Fruit fly (Drosophila melanogaster) whole organism, embryonic: ENCODE measurements around the gene CG9926.

Experiments used
- ATbp ChIP-seq: fragments of 200-800 bp; sonication (Bioruptor generic); optimal IDR thresholded peaks from 2 replicates; lab custom pipeline; 2017; ENCODE audit warnings: missing biosample characterization, mild to moderate bottlenecking, missing genetic modification characterization, missing genetic modification reagents
- Blimp-1 ChIP-seq: fragments of 200-800 bp; sonication (Bioruptor generic); optimal IDR thresholded peaks from 3 replicates; lab custom pipeline; 2018; ENCODE audit warnings: missing biosample characterization, missing genetic modification characterization, mild to moderate bottlenecking, moderate library complexity, missing genetic modification reagents
- CG10565 ChIP-seq: fragments of 200-800 bp; sonication (Bioruptor generic); optimal IDR thresholded peaks from 3 replicates; lab custom pipeline; 2016; ENCODE audit warnings: missing biosample characterization, mild to moderate bottlenecking, missing genetic modification characterization
- CG12942 ChIP-seq: fragments of 200-800 bp; sonication (Bioruptor generic); optimal IDR thresholded peaks from 3 replicates; lab custom pipeline; 2016; ENCODE audit warnings: missing biosample characterization, missing genetic modification characterization
- CG14710 ChIP-seq: fragments of 200-800 bp; sonication (Bioruptor generic); optimal IDR thresholded peaks from 3 replicates; lab custom pipeline; 2019; ENCODE audit warnings: missing biosample characterization, mild to moderate bottlenecking, missing genetic modification characterization, moderate library complexity
- CG2129 ChIP-seq: fragments of 200-800 bp; sonication (Bioruptor generic); IDR thresholded peaks from 2 replicates; pipeline ENCODE4 v1.3.6; 2022; ENCODE audit warnings: missing biosample characterization, missing genetic modification characterization; ENCODE audit not compliant: partially characterized antibody
- CG2712 ChIP-seq: fragments of 200-800 bp; optimal IDR thresholded peaks from 3 replicates; lab custom pipeline; 2019; ENCODE audit warnings: missing biosample characterization, mild to moderate bottlenecking, missing genetic modification characterization, moderate library complexity
- CG30431 ChIP-seq: fragments of 200-800 bp; sonication (Bioruptor generic); optimal IDR thresholded peaks from 2 replicates; lab custom pipeline; 2017; ENCODE audit warnings: missing biosample characterization, missing genetic modification characterization
- CG32532 ChIP-seq: fragments of 200-800 bp; sonication (Bioruptor generic); IDR thresholded peaks from 2 replicates; pipeline ENCODE4 v1.3.6; 2022; ENCODE audit warnings: missing biosample characterization, missing genetic modification characterization
- CG4404 ChIP-seq: fragments of 200-800 bp; sonication (Bioruptor generic); IDR thresholded peaks from 2 replicates; pipeline ENCODE4 v1.3.6; 2022; ENCODE audit warnings: missing biosample characterization, missing genetic modification characterization
- CG4424 ChIP-seq: fragments of 200-800 bp; sonication (Bioruptor generic); optimal IDR thresholded peaks from 3 replicates; lab custom pipeline; 2016; ENCODE audit warnings: missing biosample characterization, missing genetic modification characterization
- CG4730 ChIP-seq: fragments of 200-800 bp; sonication (Bioruptor generic); IDR thresholded peaks from 2 replicates; pipeline ENCODE4 v1.3.6; 2022; ENCODE audit warnings: missing biosample characterization, missing genetic modification characterization
- CG4854 ChIP-seq: fragments of 200-800 bp; sonication (Bioruptor generic); optimal IDR thresholded peaks from 2 replicates; lab custom pipeline; 2016; ENCODE audit warnings: missing biosample characterization, missing genetic modification characterization, inconsistent platforms
- CG7372 ChIP-seq: fragments of 200-800 bp; sonication (Bioruptor generic); IDR thresholded peaks from 2 replicates; pipeline ENCODE4 v1.3.6; 2022; ENCODE audit warnings: missing biosample characterization, missing genetic modification characterization
- CG8281 ChIP-seq: fragments of 200-800 bp; sonication (Bioruptor generic); optimal IDR thresholded peaks from 2 replicates; lab custom pipeline; 2018; ENCODE audit warnings: missing biosample characterization, mild to moderate bottlenecking, missing genetic modification characterization, moderate library complexity
- CG8359 ChIP-seq: fragments of 200-800 bp; sonication (Bioruptor generic); optimal IDR thresholded peaks from 2 replicates; lab custom pipeline; 2017; ENCODE audit warnings: missing biosample characterization, mild to moderate bottlenecking, missing genetic modification characterization, borderline replicate concordance
- CHES-1-like ChIP-seq: fragments of 200-800 bp; sonication (Bioruptor generic); optimal IDR thresholded peaks from 2 replicates; lab custom pipeline; 2016; ENCODE audit warnings: missing biosample characterization, missing genetic modification characterization
- Dip2 ChIP-seq: fragments of 200-800 bp; sonication (Bioruptor generic); IDR thresholded peaks from 2 replicates; pipeline ENCODE4 v1.3.6; 2022; ENCODE audit warnings: missing biosample characterization, missing genetic modification characterization
- Eip74EF ChIP-seq, 2 experiments: fragments of 200-800 bp in 1 of 2; fragments of >200 bp in 1 of 2; sonication (Bioruptor generic) in 1 of 2; optimal IDR thresholded peaks; 2 replicates each; lab custom pipeline; 2017 to 2019; ENCODE audit warnings: missing biosample characterization in 2 of 2, missing genetic modification characterization in 2 of 2, mild to moderate bottlenecking in 1 of 2, moderate library complexity in 1 of 2
- GATAe ChIP-seq: fragments of 200-800 bp; sonication (Bioruptor generic); conservative IDR thresholded peaks from 2 replicates; pipeline ENCODE4 v1.3.6; 2022; ENCODE audit warnings: missing biosample characterization, missing genetic modification characterization
- H2.0 ChIP-seq: fragments of 200-800 bp; sonication (Bioruptor generic); IDR thresholded peaks from 2 replicates; pipeline ENCODE4 v1.3.6; 2022; ENCODE audit warnings: missing biosample characterization, missing genetic modification characterization
- Hey ChIP-seq: fragments of 200-800 bp; sonication (Bioruptor generic); optimal IDR thresholded peaks from 3 replicates; lab custom pipeline; 2018; ENCODE audit warnings: missing biosample characterization, mild to moderate bottlenecking, missing genetic modification characterization
- NC2α ChIP-seq: fragments of 200-800 bp; sonication (Bioruptor generic); optimal IDR thresholded peaks from 2 replicates; lab custom pipeline; 2016; ENCODE audit warnings: missing biosample characterization, missing genetic modification characterization
- Ravus ChIP-seq: fragments of 200-800 bp; sonication (Bioruptor generic); IDR thresholded peaks from 2 replicates; pipeline ENCODE4 v1.3.6; 2022; ENCODE audit warnings: missing biosample characterization, missing genetic modification characterization
- Sox100B ChIP-seq: fragments of 200-800 bp; sonication (Bioruptor generic); optimal IDR thresholded peaks from 3 replicates; lab custom pipeline; 2018; ENCODE audit warnings: missing biosample characterization, mild to moderate bottlenecking, missing genetic modification characterization
- Sry-β ChIP-seq: fragments of 200-800 bp; sonication (Bioruptor generic); optimal IDR thresholded peaks from 2 replicates; lab custom pipeline; 2018; ENCODE audit warnings: missing biosample characterization, mild to moderate bottlenecking, missing genetic modification characterization, moderate library complexity
- Taf1 ChIP-seq: fragments of 200-800 bp; sonication (Bioruptor generic); IDR thresholded peaks from 2 replicates; pipeline ENCODE4 v1.3.6; 2022; ENCODE audit warnings: missing biosample characterization, missing genetic modification characterization
- ab ChIP-seq: fragments of 200-800 bp; sonication (Bioruptor generic); optimal IDR thresholded peaks from 2 replicates; lab custom pipeline; 2016; ENCODE audit warnings: missing biosample characterization, missing genetic modification characterization
- az2 ChIP-seq: fragments of 200-800 bp; sonication (Bioruptor generic); optimal IDR thresholded peaks from 3 replicates; lab custom pipeline; 2016; ENCODE audit warnings: missing biosample characterization, missing genetic modification characterization
- bcd ChIP-seq: fragments of 200-800 bp; sonication (Bioruptor generic); optimal IDR thresholded peaks from 2 replicates; lab custom pipeline; 2017; ENCODE audit warnings: missing biosample characterization, mild to moderate bottlenecking, missing genetic modification characterization
- bsh ChIP-seq, 2 experiments: fragments of 200-800 bp; sonication (Bioruptor generic); optimal IDR thresholded peaks; 2 replicates each; lab custom pipeline; 2017 to 2018; ENCODE audit warnings: mild to moderate bottlenecking in 2 of 2, missing biosample characterization in 2 of 2, missing genetic modification characterization in 2 of 2, moderate library complexity in 1 of 2
- cg ChIP-seq: fragments of 200-800 bp; sonication (Bioruptor generic); optimal IDR thresholded peaks from 3 replicates; lab custom pipeline; 2019; ENCODE audit warnings: missing biosample characterization, mild to moderate bottlenecking, missing genetic modification characterization, moderate library complexity
- chn ChIP-seq: fragments of 200-800 bp; sonication (Bioruptor generic); optimal IDR thresholded peaks from 2 replicates; lab custom pipeline; 2016; ENCODE audit warnings: missing biosample characterization, missing genetic modification characterization
- corto ChIP-seq: fragments of 200-800 bp; sonication (Bioruptor generic); optimal IDR thresholded peaks from 2 replicates; lab custom pipeline; 2016; ENCODE audit warnings: missing biosample characterization, mild to moderate bottlenecking, missing genetic modification characterization, moderate library complexity
- emc ChIP-seq: fragments of 200-800 bp; sonication (Bioruptor generic); optimal IDR thresholded peaks from 2 replicates; lab custom pipeline; 2016; ENCODE audit warnings: missing biosample characterization, missing genetic modification characterization
- hbn ChIP-seq: fragments of 200-800 bp; sonication (Bioruptor generic); IDR thresholded peaks from 2 replicates; pipeline ENCODE4 v1.3.6; 2022; ENCODE audit warnings: missing biosample characterization, missing genetic modification characterization; ENCODE audit not compliant: partially characterized antibody
- kay ChIP-seq: fragments of 200-800 bp; sonication (Bioruptor generic); optimal IDR thresholded peaks from 2 replicates; lab custom pipeline; 2016; ENCODE audit warnings: missing biosample characterization, missing genetic modification characterization
- knrl ChIP-seq: fragments of 200-800 bp; sonication (Bioruptor generic); IDR thresholded peaks from 3 replicates; pipeline ENCODE4 v1.3.6; 2022; ENCODE audit warnings: missing biosample characterization, missing genetic modification characterization; ENCODE audit not compliant: partially characterized antibody
- lov ChIP-seq, 2 experiments: fragments of 200-800 bp in 1 of 2; fragments of >200 bp in 1 of 2; sonication (Bioruptor generic) in 1 of 2; IDR thresholded peaks in 1 of 2; optimal IDR thresholded peaks in 1 of 2; 2 replicates in 1 of 2; 3 replicates in 1 of 2; pipeline versions ENCODE4 v1.3.6 to Lab custom; 2017 to 2022; ENCODE audit warnings: missing biosample characterization in 1 of 2, missing genetic modification characterization in 1 of 2
- otp ChIP-seq: fragments of 200-800 bp; sonication (Bioruptor generic); IDR thresholded peaks from 3 replicates; pipeline ENCODE4, ENCODE4 v1.3.6; 2022; ENCODE audit warnings: missing biosample characterization, missing genetic modification characterization
- pan ChIP-seq, 4 experiments: fragments of >200 bp in 3 of 4; fragments of 200-800 bp in 1 of 4; sonication (Bioruptor generic) in 1 of 4; optimal IDR thresholded peaks in 3 of 4; IDR thresholded peaks in 1 of 4; 2 replicates each; pipeline versions ENCODE4 v1.3.6 to Lab custom; 2017 to 2022; ENCODE audit warnings: missing biosample characterization in 2 of 4, missing genetic modification characterization in 2 of 4, mixed read lengths in 1 of 4
- pb ChIP-seq: fragments of 200-800 bp; sonication (Bioruptor generic); optimal IDR thresholded peaks from 3 replicates; lab custom pipeline; 2016; ENCODE audit warnings: missing biosample characterization, missing genetic modification characterization
- pho ChIP-seq: fragments of 200-800 bp; sonication (Bioruptor generic); optimal IDR thresholded peaks from 2 replicates; lab custom pipeline; 2016; ENCODE audit warnings: missing biosample characterization, missing genetic modification characterization
- repo ChIP-seq: fragments of 200-800 bp; sonication (Bioruptor generic); optimal IDR thresholded peaks from 2 replicates; lab custom pipeline; 2016; ENCODE audit warnings: missing biosample characterization, missing genetic modification characterization
- row ChIP-seq: fragments of 200-800 bp; sonication (Bioruptor generic); IDR thresholded peaks from 3 replicates; pipeline ENCODE4 v1.3.6; 2022; ENCODE audit warnings: missing biosample characterization, missing genetic modification characterization
- sim ChIP-seq: fragments of 200-800 bp; sonication (Bioruptor generic); IDR thresholded peaks from 2 replicates; pipeline ENCODE4 v1.3.6; 2022; ENCODE audit warnings: missing biosample characterization, missing genetic modification characterization
- wor ChIP-seq: fragments of 200-800 bp; sonication (Bioruptor generic); IDR thresholded peaks from 2 replicates; pipeline ENCODE4 v1.3.6; 2022; ENCODE audit warnings: missing biosample characterization, missing genetic modification characterization
- yki ChIP-seq: fragments of >200 bp; optimal IDR thresholded peaks from 3 replicates; lab custom pipeline; 2018

CG9926 gene

DNA sequence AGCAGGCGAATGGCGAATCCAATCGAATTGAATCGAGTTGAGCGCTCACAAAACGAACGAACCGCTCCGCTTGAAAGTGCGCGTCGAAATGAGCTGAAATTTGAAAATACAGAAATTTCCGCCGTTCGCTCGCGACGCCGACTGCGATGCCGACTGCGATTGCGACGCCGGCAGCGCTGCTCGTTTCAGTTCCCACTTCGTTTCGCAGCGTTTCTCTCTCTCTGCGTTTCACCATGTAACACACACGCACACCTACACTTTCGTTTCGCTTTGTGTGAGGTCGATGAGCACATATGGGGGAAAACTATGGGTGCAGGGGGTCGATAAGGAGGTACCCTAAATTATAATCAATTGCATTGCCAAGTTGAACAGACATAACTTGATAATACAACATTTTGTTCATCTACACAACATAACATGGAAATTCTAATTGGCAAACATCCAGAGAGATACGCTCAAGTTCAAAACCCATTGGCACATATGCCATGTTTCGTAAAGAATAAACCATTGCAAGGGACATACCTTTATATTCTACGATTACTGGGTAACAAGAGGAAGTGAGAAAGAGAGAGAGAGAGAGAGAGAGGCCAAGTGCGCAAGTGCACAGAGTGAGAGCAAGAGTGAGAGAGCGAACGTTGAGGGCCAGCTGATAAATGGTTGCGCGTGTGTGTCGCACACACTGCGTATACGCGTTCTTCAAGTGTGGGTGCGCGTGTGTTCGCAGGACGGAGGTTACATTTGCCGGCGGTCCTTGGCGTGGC lies 32.5 kb upstream of the CG9926 start:
- TF ChIP-seq bcd = peak; percentile 94
- peak; percentile 96 for TF ChIP-seq cg (GFP tag; lab: Kevin White, UChicago)
- peak; percentile 94 for TF ChIP-seq pho (GFP tag; lab: Kevin White, UChicago)
- TF ChIP-seq NC2α (GFP tag; lab: Kevin White, UChicago) = peak; percentile 83
- peak; percentile 74; the same call in 1 of the 3 replicates for TF ChIP-seq otp
- peak; percentile 90 for TF ChIP-seq CG14710 (tag; lab: Kevin White, UChicago)
- TF ChIP-seq CG4730 = peak; percentile 71
- no peak for TF ChIP-seq Hey (tag; lab: Kevin White, UChicago)
- TF ChIP-seq CG7372 = peak; percentile 69
- peak; percentile 64 for TF ChIP-seq CG10565 (GFP tag; lab: Kevin White, UChicago)
- peak; percentile 90 for TF ChIP-seq ATbp
- peak; percentile 89 for TF ChIP-seq Sox100B (GFP tag; lab: Kevin White, UChicago)
- peak; percentile 97 for TF ChIP-seq CHES-1-like (GFP tag; lab: Kevin White, UChicago)
- TF ChIP-seq emc (GFP tag; lab: Kevin White, UChicago) = peak; percentile 78
- peak in 1 of 2 experiments; percentile 96 for TF ChIP-seq Eip74EF (GFP tag; optimal IDR thresholded peaks at IDR 0.05; lab: Kevin White, UChicago)
- no peak for TF ChIP-seq hbn (GFP tag; lab: Robert Waterston, UW)
- peak; percentile 89 for TF ChIP-seq pb
- TF ChIP-seq Ravus (GFP tag; lab: Robert Waterston, UW) = peak; percentile 61
- TF ChIP-seq CG8359 (GFP tag; lab: Kevin White, UChicago) = peak; percentile 83
- TF ChIP-seq CG4424 (GFP tag; lab: Kevin White, UChicago) = peak; percentile 92
- peak; percentile 86 for TF ChIP-seq ab (GFP tag; lab: Kevin White, UChicago)
- TF ChIP-seq CG30431 = peak; percentile 89
- peak; percentile 92 for TF ChIP-seq chn (GFP tag; lab: Kevin White, UChicago)
- peak; percentile 93 for TF ChIP-seq az2
- peak; percentile 69 for TF ChIP-seq CG8281 (tag; lab: Kevin White, UChicago)
- TF ChIP-seq CG12942 = peak; percentile 93
- TF ChIP-seq lov (optimal IDR thresholded peaks at IDR 0.05; lab: Kevin White, UChicago) = no peak
- TF ChIP-seq lov (GFP tag; IDR thresholded peaks at IDR 0.05; lab: Robert Waterston, UW) = peak; percentile 68
- peak; percentile 91 for TF ChIP-seq kay (GFP tag; lab: Kevin White, UChicago)
- TF ChIP-seq Blimp-1 (GFP tag; lab: Kevin White, UChicago) = peak; percentile 91
- TF ChIP-seq bsh (GFP tag; optimal IDR thresholded peaks at IDR 0.05; lab: Kevin White, UChicago) = peak; percentile 89 to 91
- no peak for TF ChIP-seq Dip2
- TF ChIP-seq CG32532 (GFP tag; lab: Robert Waterston, UW) = peak; percentile 88
- peak; percentile 99 for TF ChIP-seq row (GFP tag; lab: Robert Waterston, UW)
- no peak for TF ChIP-seq CG2129 (GFP tag; lab: Robert Waterston, UW)
- TF ChIP-seq Taf1 (GFP tag; lab: Robert Waterston, UW) = peak; percentile 80
- peak in 1 of 2 experiments; percentile 83 for TF ChIP-seq pan (optimal IDR thresholded peaks at IDR 0.05; lab: Kevin White, UChicago)
- peak; percentile 79 to 91 for TF ChIP-seq pan (GFP tag; optimal IDR thresholded peaks at IDR 0.05 in 1 of 2, IDR thresholded peaks at IDR 0.05 in 1 of 2)
- TF ChIP-seq wor (GFP tag; lab: Robert Waterston, UW) = peak; percentile 82
- TF ChIP-seq corto (GFP tag; lab: Kevin White, UChicago) = peak; percentile 85
- TF ChIP-seq CG2712 = peak; percentile 96
- TF ChIP-seq CG4854 (GFP tag; lab: Kevin White, UChicago) = peak; percentile 82
- peak; percentile 56 for TF ChIP-seq Sry-β (GFP tag; lab: Kevin White, UChicago)
- peak; percentile 82 for TF ChIP-seq yki (lab: Kevin White, UChicago)
- TF ChIP-seq CG4404 (GFP tag; lab: Robert Waterston, UW) = peak; percentile 91
- peak; percentile 82 for TF ChIP-seq H2.0 (GFP tag; lab: Robert Waterston, UW)
- 0 out of 2 replicates have a peak, but pooled peaks have one; percentile 52 for TF ChIP-seq sim (GFP tag; lab: Robert Waterston, UW)
- no peak; the same call in 2 of the 3 replicates for TF ChIP-seq knrl
- peak; percentile 77 for TF ChIP-seq GATAe
- peak; percentile 92 for TF ChIP-seq repo (GFP tag; lab: Kevin White, UChicago)
